Fruit fly (Drosophila melanogaster) S2 (cell line): ENCODE results near the gene CG44000.

Experiments
- CG8478 ChIP-seq: fragments of >200 bp; optimal IDR thresholded peaks from 2 replicates; lab custom pipeline; 2018
- CTCF ChIP-seq, 2 experiments: fragments of >200 bp; optimal IDR thresholded peaks; 2 replicates each; lab custom pipeline; 2018

DNA sequence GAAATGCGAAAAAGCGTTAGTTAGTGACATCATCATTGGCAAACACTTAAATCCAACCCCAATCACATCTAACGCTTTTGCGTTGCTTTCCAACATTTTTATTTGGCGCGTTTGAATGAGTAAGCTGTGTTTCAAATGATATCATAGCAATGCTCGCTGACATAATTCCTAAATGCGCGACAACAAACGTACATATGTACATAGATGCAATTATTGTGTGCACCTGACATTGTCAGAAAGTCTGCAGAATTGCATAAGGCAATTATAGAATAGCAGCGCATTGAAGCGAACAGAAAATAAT, 44.9 kb upstream of the CG44000 start:
- no peak for TF ChIP-seq CTCF (optimal IDR thresholded peaks at IDR 0.05; lab: Kevin White, UChicago)
- no peak for TF ChIP-seq CG8478 (lab: Kevin White, UChicago)
